Worm (Caenorhabditis elegans): ENCODE measurements around the gene prp-9.

prp-9 gene

DNA sequence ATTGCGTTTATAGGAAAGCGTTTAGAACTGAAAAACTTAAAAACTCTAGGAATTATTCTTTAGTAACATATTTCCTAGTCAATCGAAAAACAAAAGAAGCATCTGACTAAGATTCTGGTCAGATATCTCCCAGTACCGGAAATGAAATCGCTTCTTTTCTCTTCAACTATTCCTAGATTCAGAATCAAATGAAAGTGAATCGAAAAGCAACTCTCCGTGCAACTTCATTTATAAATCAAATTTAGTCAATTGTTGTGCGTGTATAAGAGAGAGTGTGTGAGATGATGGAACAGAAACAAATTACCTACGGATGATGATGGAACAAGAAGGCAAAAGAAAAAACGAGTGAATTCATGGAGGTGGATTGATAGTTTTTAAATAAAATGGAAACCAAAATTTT, 34.0 kb upstream of the prp-9 start:
- peak; percentile 14 for TF ChIP-seq fkh-10 (GFP tag; optimal IDR thresholded peaks at IDR 0.05)
- TF ChIP-seq madf-2 (tag; optimal IDR thresholded peaks at IDR 0.05) = no peak
- peak; percentile 97 for TF ChIP-seq unc-42 (tag; optimal IDR thresholded peaks at IDR 0.05)
- TF ChIP-seq sox-2 (GFP tag; IDR thresholded peaks at IDR 0.05) = no peak

DNA sequence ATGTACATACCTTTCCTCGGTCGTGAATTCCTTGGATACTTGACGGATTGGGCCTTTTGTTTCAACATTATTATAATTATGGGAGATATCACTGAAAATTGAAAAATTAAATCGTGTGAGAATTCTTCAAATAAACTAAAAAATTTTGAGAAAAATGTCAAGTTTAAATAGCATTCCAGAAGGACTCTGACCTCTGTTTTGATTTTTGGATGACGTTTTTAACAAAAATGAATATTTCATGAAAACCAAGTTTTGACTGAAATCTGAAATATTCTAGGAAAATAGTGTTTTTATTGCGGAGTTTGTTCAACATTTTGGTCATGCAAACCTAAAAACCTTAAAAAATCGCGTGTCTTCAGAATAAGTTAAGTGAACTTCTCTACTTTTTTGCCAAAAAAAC, 31.0 kb upstream of the prp-9 start, which contains the start of gene glb-27:
glb-27 (minus strand) TSS at position 101 of the 400 bp plus-strand sequence.
- TF ChIP-seq ttx-3 (tag; optimal IDR thresholded peaks at IDR 0.05) = no peak
- no peak for TF ChIP-seq K02D7.2 (tag; optimal IDR thresholded peaks at IDR 0.05)
- no peak for TF ChIP-seq ceh-48 (tag; optimal IDR thresholded peaks at IDR 0.05)
- TF ChIP-seq ceh-18 (tag; optimal IDR thresholded peaks at IDR 0.05) = no peak
- TF ChIP-seq nhr-11 (tag; optimal IDR thresholded peaks at IDR 0.05) = no peak
- TF ChIP-seq elt-2 (tag; optimal IDR thresholded peaks at IDR 0.05) = no peak
- TF ChIP-seq rnt-1 (tag; optimal IDR thresholded peaks at IDR 0.05) = no peak
- no peak for TF ChIP-seq ceh-31 (tag; optimal IDR thresholded peaks at IDR 0.05)
- TF ChIP-seq ahr-1 (tag; optimal IDR thresholded peaks at IDR 0.05) = no peak
- TF ChIP-seq elt-4 (tag; optimal IDR thresholded peaks at IDR 0.05) = no peak
- TF ChIP-seq madf-2 (tag; optimal IDR thresholded peaks at IDR 0.05) = no peak
- TF ChIP-seq fax-1 (tag; optimal IDR thresholded peaks at IDR 0.05) = no peak
- no peak for TF ChIP-seq fkh-6 (tag; optimal IDR thresholded peaks at IDR 0.05)
- TF ChIP-seq lim-6 (tag; optimal IDR thresholded peaks at IDR 0.05) = no peak
- TF ChIP-seq ets-4 (tag; optimal IDR thresholded peaks at IDR 0.05) = no peak
- TF ChIP-seq hlh-30 (tag; optimal IDR thresholded peaks at IDR 0.05; ENCODE audit: insufficient read depth) = no peak
- no peak for TF ChIP-seq tbx-7 (tag; optimal IDR thresholded peaks at IDR 0.05)
- TF ChIP-seq pax-1 (tag; optimal IDR thresholded peaks at IDR 0.05) = no peak
- TF ChIP-seq Y22D7AL.16 (tag; optimal IDR thresholded peaks at IDR 0.05) = no peak

DNA sequence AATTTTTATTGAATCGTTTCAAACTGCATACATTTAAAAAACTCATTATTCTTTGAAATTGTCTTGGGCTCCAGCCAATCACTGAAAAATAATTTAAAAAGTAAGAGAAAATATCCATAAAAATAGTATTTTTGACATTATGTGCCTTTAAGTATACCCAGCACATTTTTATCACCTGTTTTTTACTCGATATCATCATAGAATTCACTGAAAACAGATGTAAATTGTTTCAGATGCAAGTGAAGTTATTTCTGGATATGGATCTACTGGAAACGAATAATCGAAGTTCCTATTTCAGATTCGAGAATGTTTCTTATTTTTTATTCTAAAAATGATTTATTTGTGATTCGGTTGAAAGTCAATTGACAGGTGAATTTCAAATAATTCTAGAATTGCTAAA, 29.4 kb upstream of the prp-9 start:
- TF ChIP-seq unc-42 (tag; optimal IDR thresholded peaks at IDR 0.05) (no peak), eyg-1 (tag; optimal IDR thresholded peaks at IDR 0.05) (no peak), ttx-3 (tag; optimal IDR thresholded peaks at IDR 0.05) (no peak), che-1 (tag; optimal IDR thresholded peaks at IDR 0.05) (no peak), ceh-14 (tag; optimal IDR thresholded peaks at IDR 0.05) (no peak), tbx-7 (tag; optimal IDR thresholded peaks at IDR 0.05) (no peak), ceh-34 (tag; optimal IDR thresholded peaks at IDR 0.05) (no peak), ceh-6 (GFP tag; optimal IDR thresholded peaks at IDR 0.05) (no peak), hlh-15 (tag; optimal IDR thresholded peaks at IDR 0.05) (no peak), mec-3 (tag; optimal IDR thresholded peaks at IDR 0.05; ENCODE audit: borderline replicate concordance) (no peak), Y22D7AL.16 (tag; optimal IDR thresholded peaks at IDR 0.05) (no peak), ceh-2 (tag; optimal IDR thresholded peaks at IDR 0.05) (no peak), lim-6 (tag; optimal IDR thresholded peaks at IDR 0.05) (no peak), pha-4 (tag; optimal IDR thresholded peaks at IDR 0.05) (no peak), pqm-1 (tag; optimal IDR thresholded peaks at IDR 0.05) (no peak), nhr-232 (tag; optimal IDR thresholded peaks at IDR 0.05) (no peak), ets-4 (tag; optimal IDR thresholded peaks at IDR 0.05) (no peak), K09A11.1 (tag; optimal IDR thresholded peaks at IDR 0.05; ENCODE audit: insufficient read depth) (no peak), fkh-6 (tag; optimal IDR thresholded peaks at IDR 0.05) (no peak)

DNA sequence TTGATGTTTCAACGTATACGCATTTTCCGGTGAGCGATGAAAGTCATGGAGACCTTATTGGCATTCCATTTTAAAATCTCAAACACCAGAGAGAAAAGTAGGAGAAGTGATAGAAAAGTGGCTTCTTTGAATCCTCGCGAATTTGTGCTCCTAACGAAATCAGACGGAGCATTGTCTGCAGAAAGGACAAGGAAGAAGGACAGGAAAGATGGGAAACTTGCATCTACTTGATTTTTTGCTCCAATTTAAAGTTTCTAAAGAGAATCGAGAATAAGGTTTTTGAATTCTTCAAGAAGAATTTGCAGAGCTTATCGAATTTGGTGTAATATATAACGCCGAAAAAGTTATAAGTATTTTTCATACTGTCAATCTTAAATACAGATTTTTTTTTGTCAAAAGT, 25.9 kb upstream of the prp-9 start:
- TF ChIP-seq unc-42 (tag; optimal IDR thresholded peaks at IDR 0.05) (peak; percentile 81), madf-2 (tag; optimal IDR thresholded peaks at IDR 0.05) (no peak)

DNA sequence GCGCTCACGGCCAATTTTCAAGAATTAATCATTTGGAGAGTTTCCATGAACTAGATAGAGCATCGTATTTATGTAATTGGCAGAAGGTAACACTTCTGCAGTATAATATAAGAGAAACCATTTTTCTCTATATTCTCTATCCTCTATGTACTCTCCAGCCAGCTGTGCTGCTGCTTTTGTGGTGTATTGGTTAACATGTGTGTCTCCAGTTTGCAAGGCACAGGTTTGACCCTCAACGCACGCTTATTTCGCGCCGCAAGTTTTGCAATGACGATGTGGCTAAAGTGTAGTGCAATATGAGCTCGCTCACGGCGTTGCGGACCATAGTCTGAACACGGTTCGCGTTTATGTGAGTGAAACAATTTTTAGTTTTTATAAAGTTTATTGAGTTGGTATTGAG, 21.8 kb upstream of the prp-9 start:
- TF ChIP-seq pqm-1 (tag; optimal IDR thresholded peaks at IDR 0.05) (peak; percentile 49), pha-4 (tag; optimal IDR thresholded peaks at IDR 0.05) (no peak), F13H6.1 (tag; optimal IDR thresholded peaks at IDR 0.05) (peak; percentile 46), sox-4 (tag; optimal IDR thresholded peaks at IDR 0.05) (peak; percentile 84), pat-9 (tag; optimal IDR thresholded peaks at IDR 0.05) (peak; percentile 83), nfya-1 (tag; optimal IDR thresholded peaks at IDR 0.05) (peak; percentile 51), dmd-4 (tag; optimal IDR thresholded peaks at IDR 0.05; ENCODE audit: borderline replicate concordance) (peak; percentile 56), ceh-48 (tag; optimal IDR thresholded peaks at IDR 0.05) (peak; percentile 82), nhr-11 (tag; optimal IDR thresholded peaks at IDR 0.05) (no peak), sox-2 (GFP tag; IDR thresholded peaks at IDR 0.05) (peak; percentile 74), lin-11 (tag; optimal IDR thresholded peaks at IDR 0.05) (peak; percentile 83), mec-3 (tag; optimal IDR thresholded peaks at IDR 0.05; ENCODE audit: borderline replicate concordance) (no peak), hlh-30 (tag; optimal IDR thresholded peaks at IDR 0.05; ENCODE audit: insufficient read depth) (peak; percentile 11), ceh-19 (GFP tag; optimal IDR thresholded peaks at IDR 0.05) (peak; percentile 81), pros-1 (tag; optimal IDR thresholded peaks at IDR 0.05) (no peak), Y22D7AL.16 (tag; optimal IDR thresholded peaks at IDR 0.05) (peak; percentile 59), elt-4 (tag; optimal IDR thresholded peaks at IDR 0.05) (no peak), ets-4 (tag; optimal IDR thresholded peaks at IDR 0.05) (peak; percentile 71), K02D7.2 (tag; optimal IDR thresholded peaks at IDR 0.05) (peak; percentile 85), hlh-15 (tag; optimal IDR thresholded peaks at IDR 0.05) (peak; percentile 61), hlh-8 (tag; optimal IDR thresholded peaks at IDR 0.05) (peak; percentile 91), dve-1 (tag; optimal IDR thresholded peaks at IDR 0.05) (peak; percentile 89)
